Fruit fly (Drosophila melanogaster) whole organism: ENCODE results near the gene PGRP-SA.

Source experiments
- CG8478 ChIP-seq: fragments of >200 bp; optimal IDR thresholded peaks from 2 replicates; lab custom pipeline; 2018; ENCODE audit warnings: inconsistent platforms
- EcR ChIP-seq, 2 experiments: fragments of >200 bp; optimal IDR thresholded peaks; 2 replicates each; lab custom pipeline; 2017; ENCODE audit warnings: missing biosample characterization in 2 of 2, missing genetic modification characterization in 2 of 2, missing genetic modification reagents in 2 of 2
- pan ChIP-seq: fragments of >200 bp; optimal IDR thresholded peaks from 2 replicates; lab custom pipeline; 2017
- psq ChIP-seq: fragments of >200 bp; optimal IDR thresholded peaks from 2 replicates; lab custom pipeline; 2017
- usp ChIP-seq: fragments of >200 bp; optimal IDR thresholded peaks from 2 replicates; lab custom pipeline; 2017; ENCODE audit warnings: missing biosample characterization, missing genetic modification characterization, mixed read lengths

DNA sequence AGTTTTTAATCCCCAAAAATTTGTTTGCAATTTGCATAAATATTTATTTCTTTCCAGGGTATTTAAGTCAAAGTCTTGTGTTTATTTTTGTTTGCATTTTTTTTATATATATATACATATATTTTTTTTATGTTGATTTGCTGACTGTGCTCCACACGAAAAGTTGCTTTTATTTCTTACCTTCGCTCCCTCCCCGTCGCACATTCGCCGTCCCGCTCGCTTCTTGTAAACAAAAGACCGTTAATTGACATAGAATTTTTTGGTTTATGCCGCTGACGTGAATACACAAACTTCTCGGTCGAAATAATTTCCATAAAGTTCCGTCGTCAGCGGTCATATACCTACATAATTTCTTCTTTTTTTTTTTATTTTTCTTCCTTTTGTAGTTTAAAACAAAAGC lies 48.6 kb upstream of the PGRP-SA start:
- TF ChIP-seq psq (lab: Kevin White, UChicago) = no peak
- no peak for TF ChIP-seq usp (GFP tag; lab: Kevin White, UChicago)
- TF ChIP-seq CG8478 (lab: Kevin White, UChicago) = no peak
- no peak for TF ChIP-seq EcR (GFP tag; optimal IDR thresholded peaks at IDR 0.05; lab: Kevin White, UChicago)
- no peak for TF ChIP-seq pan (lab: Kevin White, UChicago)
